Fruit fly (Drosophila melanogaster): Measurements from ENCODE around the gene CG5078.

The CG5078 gene

DNA sequence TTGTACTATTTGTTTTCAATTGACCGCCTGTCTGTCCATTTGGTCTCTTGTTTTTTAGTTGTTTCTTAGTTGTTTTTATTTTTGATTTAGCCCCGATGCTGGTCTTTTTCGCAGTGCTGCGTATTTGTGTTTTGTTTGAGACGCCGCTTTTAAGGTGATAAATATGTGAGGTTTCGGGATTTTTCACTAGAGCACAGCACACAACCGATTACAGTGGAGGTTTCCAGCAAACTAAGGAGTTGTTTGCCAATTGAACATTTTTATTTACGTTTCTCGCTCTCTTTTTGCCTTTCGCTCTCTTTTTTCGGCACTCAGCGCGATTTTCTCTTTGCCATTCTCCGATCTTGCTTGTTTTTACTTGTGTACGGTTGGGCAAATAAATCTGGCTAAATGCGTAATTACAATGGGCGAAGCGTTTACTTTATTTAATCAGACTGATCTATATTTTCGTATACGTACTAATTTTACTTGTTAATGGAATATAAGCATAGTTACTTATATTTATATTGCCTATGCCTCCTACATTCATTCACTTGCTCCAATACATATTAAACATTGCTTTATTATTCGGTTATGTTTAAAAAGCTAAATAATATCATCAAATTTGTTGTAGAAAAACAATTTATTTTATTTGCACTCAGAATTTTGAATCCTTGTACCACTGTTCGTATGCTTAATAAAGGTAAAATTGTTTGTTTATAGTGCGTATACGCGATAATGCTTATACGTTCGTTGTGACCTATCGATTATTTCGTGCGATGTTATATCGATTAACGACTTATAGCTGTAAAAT lies 34.5 kb downstream of the CG5078 start, which contains the start of gene Rcd2 (continued):
- TF ChIP-seq CG6683 (GFP tag; optimal IDR thresholded peaks at IDR 0.05): peak; percentile 88
- TF ChIP-seq CG16863 (GFP tag; optimal IDR thresholded peaks at IDR 0.05): no peak
- peak; percentile 77 for TF ChIP-seq nerfin-2 (GFP tag; IDR thresholded peaks at IDR 0.05; ENCODE audit: partially characterized antibody)
- TF ChIP-seq stwl (tag; optimal IDR thresholded peaks at IDR 0.05): peak; percentile 83
- peak; percentile 43 for TF ChIP-seq zen (tag; optimal IDR thresholded peaks at IDR 0.05)
- peak; percentile 75 for TF ChIP-seq CG11695 (GFP tag; IDR thresholded peaks at IDR 0.05)
- no peak for TF ChIP-seq CG4617 (GFP tag; optimal IDR thresholded peaks at IDR 0.05; ENCODE audit: borderline replicate concordance)
- TF ChIP-seq CG11723 (GFP tag; optimal IDR thresholded peaks at IDR 0.05): peak; percentile 43
- TF ChIP-seq Fer3 (tag; optimal IDR thresholded peaks at IDR 0.05): peak; percentile 93
- TF ChIP-seq CG13424 (tag; optimal IDR thresholded peaks at IDR 0.05): peak; percentile 87
- peak; percentile 52 for TF ChIP-seq CG18764 (GFP tag; optimal IDR thresholded peaks at IDR 0.05)
- peak; percentile 57 for TF ChIP-seq fd102C (GFP tag; optimal IDR thresholded peaks at IDR 0.05)
- peak; percentile 15; the same call in 1 of the 2 replicates for TF ChIP-seq Ravus (GFP tag; IDR thresholded peaks at IDR 0.05)
- TF ChIP-seq Dip3 (GFP tag; optimal IDR thresholded peaks at IDR 0.05): peak; percentile 64
- peak; percentile 91 for TF ChIP-seq Fer1 (GFP tag; optimal IDR thresholded peaks at IDR 0.05)
- peak; percentile 49 to 73 for TF ChIP-seq Pdp1 (GFP tag; optimal IDR thresholded peaks at IDR 0.05)
- no peak for TF ChIP-seq CG8089 (GFP tag; optimal IDR thresholded peaks at IDR 0.05)
- TF ChIP-seq CG12236 (GFP tag; optimal IDR thresholded peaks at IDR 0.05): no peak
- no peak for TF ChIP-seq luna (GFP tag; optimal IDR thresholded peaks at IDR 0.05)
- peak; percentile 77 for TF ChIP-seq hb (GFP tag; IDR thresholded peaks at IDR 0.05; ENCODE audit: partially characterized antibody)
- peak; percentile 39 for TF ChIP-seq Hsf (GFP tag; optimal IDR thresholded peaks at IDR 0.05)
- peak; percentile 67 for TF ChIP-seq CG8388 (GFP tag; optimal IDR thresholded peaks at IDR 0.05)
- peak; percentile 88 for TF ChIP-seq row (GFP tag; IDR thresholded peaks at IDR 0.05)
- TF ChIP-seq Ets97D (GFP tag; optimal IDR thresholded peaks at IDR 0.05): peak; percentile 60
- TF ChIP-seq Gsc (GFP tag; IDR thresholded peaks at IDR 0.05): no peak
- no peak for TF ChIP-seq CG8944 (GFP tag; optimal IDR thresholded peaks at IDR 0.05)
- no peak for TF ChIP-seq h (optimal IDR thresholded peaks at IDR 0.05)
- TF ChIP-seq dpn (GFP tag; optimal IDR thresholded peaks at IDR 0.05): peak; percentile 28 to 65
- TF ChIP-seq chm (GFP tag; IDR thresholded peaks at IDR 0.05): no peak; the same call in 1 of the 2 replicates
- peak; percentile 69 for TF ChIP-seq CG13775 (GFP tag; optimal IDR thresholded peaks at IDR 0.05)
- TF ChIP-seq ci (GFP tag; IDR thresholded peaks at IDR 0.05): peak; percentile 51; the same call in 2 of the 3 replicates
- no peak for TF ChIP-seq bigmax (GFP tag; optimal IDR thresholded peaks at IDR 0.05)
- peak; percentile 29 for TF ChIP-seq jing (GFP tag; optimal IDR thresholded peaks at IDR 0.05)
- no peak for TF ChIP-seq CG3065 (GFP tag; optimal IDR thresholded peaks at IDR 0.05)
- peak; percentile 51 for TF ChIP-seq CG14710 (tag; optimal IDR thresholded peaks at IDR 0.05)
- peak; percentile 89 for TF ChIP-seq CG6765 (GFP tag; optimal IDR thresholded peaks at IDR 0.05)
- no peak for TF ChIP-seq CG4404 (GFP tag; IDR thresholded peaks at IDR 0.05)
- no peak for TF ChIP-seq jumu (GFP tag; optimal IDR thresholded peaks at IDR 0.05)
- TF ChIP-seq mirr (GFP tag; optimal IDR thresholded peaks at IDR 0.05): peak; percentile 77
- peak; percentile 94 for TF ChIP-seq CG13287 (GFP tag; IDR thresholded peaks at IDR 0.05; ENCODE audit: partially characterized antibody)
- TF ChIP-seq CG1832 (GFP tag; optimal IDR thresholded peaks at IDR 0.05): no peak
- peak; percentile 73 for TF ChIP-seq CG11696 (GFP tag; IDR thresholded peaks at IDR 0.05)
- TF ChIP-seq Ada2b (GFP tag; IDR thresholded peaks at IDR 0.05): peak; percentile 66
- peak; percentile 29 for TF ChIP-seq CG15479 (GFP tag; optimal IDR thresholded peaks at IDR 0.05)
- TF ChIP-seq CG1529 (GFP tag; optimal IDR thresholded peaks at IDR 0.05): peak; percentile 50
- TF ChIP-seq Asciz (GFP tag; optimal IDR thresholded peaks at IDR 0.05): peak; percentile 91
- TF ChIP-seq CG34376 (GFP tag; optimal IDR thresholded peaks at IDR 0.05): peak; percentile 90
- TF ChIP-seq maf-S (GFP tag; optimal IDR thresholded peaks at IDR 0.05): peak; percentile 55
- peak; percentile 83 for TF ChIP-seq scrt (GFP tag; optimal IDR thresholded peaks at IDR 0.05)
